Fruit fly (Drosophila melanogaster) whole organism, prepupa: ENCODE measurements around the gene CG8675.

Source experiments
- Blimp-1 ChIP-seq: fragments of 200-800 bp; sonication (Bioruptor generic); optimal IDR thresholded peaks from 3 replicates; lab custom pipeline; 2017; ENCODE audit warnings: missing biosample characterization, missing genetic modification characterization, mild to moderate bottlenecking, moderate library complexity, missing genetic modification reagents
- CG10669 ChIP-seq: fragments of 200-800 bp; sonication (Bioruptor generic); optimal IDR thresholded peaks from 3 replicates; lab custom pipeline; 2018; ENCODE audit warnings: missing biosample characterization, mild to moderate bottlenecking, missing genetic modification characterization, moderate library complexity
- CG11294 ChIP-seq: fragments of 200-800 bp; sonication (Bioruptor generic); IDR thresholded peaks from 2 replicates; pipeline ENCODE4 v1.3.6; 2022; ENCODE audit warnings: missing biosample characterization, missing genetic modification characterization
- CG11762 ChIP-seq: fragments of 200-800 bp; sonication (Bioruptor generic); optimal IDR thresholded peaks from 3 replicates; lab custom pipeline; 2016; ENCODE audit warnings: missing biosample characterization, missing genetic modification characterization; ENCODE audit not compliant: insufficient read depth
- CG1621 ChIP-seq: fragments of 200-800 bp; sonication (Bioruptor generic); optimal IDR thresholded peaks from 3 replicates; lab custom pipeline; 2018; ENCODE audit warnings: missing biosample characterization, mild to moderate bottlenecking, missing genetic modification characterization
- CG16779 ChIP-seq: fragments of 200-800 bp; sonication (Bioruptor generic); optimal IDR thresholded peaks from 3 replicates; lab custom pipeline; 2017; ENCODE audit warnings: missing biosample characterization, mild to moderate bottlenecking, missing genetic modification characterization
- CG32006 ChIP-seq: fragments of 200-800 bp; sonication (Bioruptor generic); optimal IDR thresholded peaks from 3 replicates; lab custom pipeline; 2017; ENCODE audit warnings: missing biosample characterization, mild to moderate bottlenecking, missing genetic modification characterization
- CG34406 ChIP-seq: fragments of 200-800 bp; sonication (Bioruptor generic); optimal IDR thresholded peaks from 3 replicates; lab custom pipeline; 2016; ENCODE audit warnings: missing biosample characterization, missing genetic modification characterization
- CG6163 ChIP-seq: fragments of 200-800 bp; sonication (Bioruptor generic); IDR thresholded peaks from 3 replicates; pipeline ENCODE4 v1.3.6; 2022; ENCODE audit warnings: missing biosample characterization, missing genetic modification characterization
- CG6276 ChIP-seq: fragments of 200-800 bp; sonication (Bioruptor generic); optimal IDR thresholded peaks from 2 replicates; lab custom pipeline; 2017; ENCODE audit warnings: missing biosample characterization, mild to moderate bottlenecking, missing genetic modification characterization
- CG6854 ChIP-seq: fragments of 200-800 bp; sonication (Bioruptor generic); optimal IDR thresholded peaks from 2 replicates; lab custom pipeline; 2017; ENCODE audit warnings: missing biosample characterization, mild to moderate bottlenecking, missing genetic modification characterization
- CG7368 ChIP-seq: fragments of 200-800 bp; sonication (Bioruptor generic); optimal IDR thresholded peaks from 3 replicates; lab custom pipeline; 2016; ENCODE audit warnings: missing biosample characterization, missing genetic modification characterization
- CG8319 ChIP-seq: fragments of 200-800 bp; sonication (Bioruptor generic); optimal IDR thresholded peaks from 3 replicates; lab custom pipeline; 2016; ENCODE audit warnings: missing biosample characterization, missing genetic modification characterization
- CG8632 ChIP-seq: fragments of 200-800 bp; sonication (Bioruptor generic); optimal IDR thresholded peaks from 3 replicates; lab custom pipeline; 2016; ENCODE audit warnings: missing biosample characterization, missing genetic modification characterization
- CG9139 ChIP-seq: fragments of 200-800 bp; sonication (Bioruptor generic); optimal IDR thresholded peaks from 3 replicates; lab custom pipeline; 2017; ENCODE audit warnings: missing biosample characterization, mild to moderate bottlenecking, missing genetic modification characterization
- Eip93F ChIP-seq: fragments of 200-800 bp; sonication (Bioruptor generic); optimal IDR thresholded peaks from 2 replicates; lab custom pipeline; 2016; ENCODE audit warnings: missing biosample characterization, mild to moderate bottlenecking, missing genetic modification characterization
- Ets21C ChIP-seq: fragments of 200-800 bp; sonication (Bioruptor generic); optimal IDR thresholded peaks from 3 replicates; lab custom pipeline; 2016; ENCODE audit warnings: missing biosample characterization, missing genetic modification characterization
- Hr4 ChIP-seq: fragments of 200-800 bp; sonication (Bioruptor generic); optimal IDR thresholded peaks from 3 replicates; lab custom pipeline; 2016; ENCODE audit warnings: missing biosample characterization, missing genetic modification characterization
- Sox14 ChIP-seq: fragments of 200-800 bp; sonication (Bioruptor generic); optimal IDR thresholded peaks from 3 replicates; lab custom pipeline; 2016; ENCODE audit warnings: missing biosample characterization, missing genetic modification characterization
- Sox15 ChIP-seq: fragments of 200-800 bp; sonication (Bioruptor generic); optimal IDR thresholded peaks from 3 replicates; lab custom pipeline; 2016; ENCODE audit warnings: missing biosample characterization, missing genetic modification characterization
- achi ChIP-seq: fragments of 200-800 bp; sonication (Bioruptor generic); optimal IDR thresholded peaks from 3 replicates; lab custom pipeline; 2016; ENCODE audit warnings: missing biosample characterization, missing genetic modification characterization
- cyc ChIP-seq: fragments of 200-800 bp; sonication (Bioruptor generic); optimal IDR thresholded peaks from 3 replicates; lab custom pipeline; 2016; ENCODE audit warnings: missing biosample characterization, missing genetic modification characterization
- dac ChIP-seq: fragments of 200-800 bp; sonication (Bioruptor generic); optimal IDR thresholded peaks from 2 replicates; lab custom pipeline; 2017; ENCODE audit warnings: missing biosample characterization, mild to moderate bottlenecking, missing genetic modification characterization
- dsx ChIP-seq: fragments of 200-800 bp; optimal IDR thresholded peaks from 3 replicates; lab custom pipeline; 2019; ENCODE audit warnings: missing biosample characterization, mild to moderate bottlenecking, missing genetic modification characterization, moderate library complexity; ENCODE audit not compliant: poor library complexity, severe bottlenecking
- eg ChIP-seq: fragments of 200-800 bp; sonication (Bioruptor generic); IDR thresholded peaks from 3 replicates; pipeline ENCODE4 v1.3.6; 2022; ENCODE audit warnings: missing biosample characterization, missing genetic modification characterization
- esn ChIP-seq: fragments of 200-800 bp; sonication (Bioruptor generic); optimal IDR thresholded peaks from 2 replicates; lab custom pipeline; 2016; ENCODE audit warnings: missing biosample characterization, mild to moderate bottlenecking, missing genetic modification characterization, moderate library complexity
- fkh ChIP-seq: fragments of 200-800 bp; sonication (Bioruptor generic); optimal IDR thresholded peaks from 3 replicates; lab custom pipeline; 2017; ENCODE audit warnings: missing biosample characterization, mild to moderate bottlenecking, missing genetic modification characterization, moderate library complexity
- lz ChIP-seq: fragments of 200-800 bp; sonication (Bioruptor generic); optimal IDR thresholded peaks from 3 replicates; lab custom pipeline; 2016; ENCODE audit warnings: missing biosample characterization, missing genetic modification characterization
- net ChIP-seq: fragments of 200-800 bp; sonication (Bioruptor generic); optimal IDR thresholded peaks from 3 replicates; lab custom pipeline; 2016; ENCODE audit warnings: missing biosample characterization, missing genetic modification characterization
- salr ChIP-seq, 2 experiments: fragments of 200-800 bp; sonication (Bioruptor generic); optimal IDR thresholded peaks; 3 replicates each; lab custom pipeline; 2016 to 2018; ENCODE audit warnings: missing biosample characterization in 2 of 2, missing genetic modification characterization in 2 of 2, mild to moderate bottlenecking in 1 of 2
- ss ChIP-seq, 2 experiments: fragments of 200-800 bp; sonication (Bioruptor generic); optimal IDR thresholded peaks; 2 replicates in 1 of 2; 3 replicates in 1 of 2; lab custom pipeline; 2017 to 2018; ENCODE audit warnings: mild to moderate bottlenecking in 2 of 2, missing biosample characterization in 2 of 2, missing genetic modification characterization in 2 of 2, moderate library complexity in 1 of 2
- svp ChIP-seq: fragments of 200-800 bp; sonication (Bioruptor generic); peaks from one replicate; lab custom pipeline; 2016; ENCODE audit warnings: missing biosample characterization, missing genetic modification characterization
- topi ChIP-seq: fragments of 200-800 bp; sonication (Bioruptor generic); optimal IDR thresholded peaks from 3 replicates; lab custom pipeline; 2016; ENCODE audit warnings: missing biosample characterization, missing genetic modification characterization

Gene CG8675

DNA sequence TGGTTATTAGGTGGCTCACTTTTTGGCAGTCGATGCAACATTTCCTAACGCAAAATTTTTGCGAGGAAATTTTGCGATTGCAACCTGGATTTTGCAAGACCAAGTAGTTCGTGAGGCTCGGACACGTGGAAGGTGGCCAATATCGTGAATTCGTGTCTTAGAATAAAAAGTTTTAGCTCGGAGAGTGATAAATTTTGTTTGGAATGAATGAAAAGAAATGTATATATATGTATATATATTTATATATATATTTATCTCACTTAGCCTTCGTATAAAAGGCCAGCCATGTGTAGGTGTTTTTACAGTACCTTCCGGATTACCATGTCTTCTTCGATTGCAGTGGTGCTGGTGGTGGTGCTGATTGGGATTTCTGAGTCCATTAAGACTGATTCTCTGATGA, 37.3 kb downstream of the CG8675 start, which contains the start of gene CG18258:
TSS of gene CG18258 (plus strand) at position 301 of the 400 bp plus-strand sequence.
- TF ChIP-seq cyc (GFP tag; lab: Kevin White, UChicago): no peak
- TF ChIP-seq dac (GFP tag; lab: Kevin White, UChicago): no peak
- no peak for TF ChIP-seq esn (GFP tag; lab: Kevin White, UChicago)
- TF ChIP-seq CG6276: no peak
- TF ChIP-seq Sox14: no peak
- TF ChIP-seq salr (GFP tag; optimal IDR thresholded peaks at IDR 0.05; lab: Kevin White, UChicago): no peak
- TF ChIP-seq CG8632 (GFP tag; lab: Kevin White, UChicago): no peak
- TF ChIP-seq topi (GFP tag; lab: Kevin White, UChicago): no peak
- TF ChIP-seq CG7368 (GFP tag; lab: Kevin White, UChicago): no peak
- no peak for TF ChIP-seq Sox15 (GFP tag; lab: Kevin White, UChicago)
- no peak for TF ChIP-seq eg (GFP tag; lab: Robert Waterston, UW)

DNA sequence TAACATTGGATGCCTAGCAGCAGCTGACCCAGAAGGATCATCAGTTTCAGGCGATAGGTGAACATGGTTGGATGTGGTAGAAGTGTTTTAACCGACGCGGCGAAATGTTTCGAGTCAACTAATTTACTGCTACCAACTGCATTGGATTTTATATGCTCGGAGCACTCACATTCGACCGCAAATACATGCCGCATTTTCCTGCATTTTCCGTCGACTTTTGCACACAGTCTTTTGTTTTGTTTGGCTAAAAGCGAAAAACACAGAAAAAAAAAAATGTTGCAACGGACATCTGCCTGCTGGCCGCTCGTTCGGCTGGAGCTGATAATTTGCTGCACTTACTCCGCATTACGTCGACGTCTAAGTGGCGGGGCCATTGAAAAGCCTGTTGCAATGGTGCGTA, 39.4 kb downstream of the CG8675 start, which contains the start of gene CG12995:
TSS of gene CG12995 (minus strand) at position 101 of the 400 bp plus-strand sequence.
- TF ChIP-seq CG6854 (no peak), CG8319 (GFP tag; lab: Kevin White, UChicago) (no peak), lz (GFP tag; lab: Kevin White, UChicago) (no peak), Blimp-1 (GFP tag; lab: Kevin White, UChicago) (no peak), achi (GFP tag; lab: Kevin White, UChicago) (no peak), esn (GFP tag; lab: Kevin White, UChicago) (no peak), CG10669 (GFP tag; lab: Kevin White, UChicago) (no peak), CG16779 (tag; lab: Kevin White, UChicago) (no peak), fkh (GFP tag; lab: Kevin White, UChicago) (no peak), CG11762 (GFP tag; lab: Kevin White, UChicago) (no peak)

DNA sequence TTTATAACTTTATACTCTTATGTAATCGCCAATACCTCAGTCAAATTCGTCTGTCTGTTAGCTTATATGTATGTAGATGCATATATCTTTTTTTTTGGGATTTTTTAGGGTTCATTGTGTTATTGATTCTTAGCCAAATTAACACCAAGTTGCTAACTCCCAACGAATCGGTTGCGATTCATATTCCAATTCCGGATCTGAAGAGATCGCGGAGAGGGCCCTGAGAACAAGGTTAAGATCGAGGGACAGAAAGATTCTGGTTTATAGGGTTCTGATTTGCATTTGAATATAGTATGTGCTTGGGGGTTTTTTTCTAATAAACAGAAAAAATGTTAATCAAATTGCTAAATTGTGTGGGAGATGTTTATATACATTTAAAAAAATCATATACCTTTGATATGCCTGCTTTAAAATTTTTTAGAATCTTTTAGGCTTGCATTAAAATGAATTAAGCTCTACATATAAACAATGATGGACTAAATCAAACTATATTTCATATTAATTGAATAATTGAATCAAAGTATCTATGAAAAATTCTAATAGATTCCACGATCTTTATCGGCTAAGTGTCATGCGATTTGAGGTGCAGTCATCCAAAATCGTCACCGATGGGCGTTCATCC, 41.3 kb downstream of the CG8675 start, which contains the start of gene CG32563:
TSS of gene CG32563 (plus strand) at position 572 of the 622 bp plus-strand sequence.
- TF ChIP-seq CG34406 (GFP tag; lab: Kevin White, UChicago) (no peak), CG9139 (GFP tag; lab: Kevin White, UChicago) (no peak), Eip93F (GFP tag; lab: Kevin White, UChicago) (no peak), CG8632 (GFP tag; lab: Kevin White, UChicago) (no peak), Ets21C (GFP tag; lab: Kevin White, UChicago) (no peak), dsx (GFP tag; lab: Kevin White, UChicago) (no peak), net (GFP tag; lab: Kevin White, UChicago) (no peak), CG32006 (GFP tag; lab: Kevin White, UChicago) (no peak), CG7368 (GFP tag; lab: Kevin White, UChicago) (no peak), cyc (GFP tag; lab: Kevin White, UChicago) (no peak)

DNA sequence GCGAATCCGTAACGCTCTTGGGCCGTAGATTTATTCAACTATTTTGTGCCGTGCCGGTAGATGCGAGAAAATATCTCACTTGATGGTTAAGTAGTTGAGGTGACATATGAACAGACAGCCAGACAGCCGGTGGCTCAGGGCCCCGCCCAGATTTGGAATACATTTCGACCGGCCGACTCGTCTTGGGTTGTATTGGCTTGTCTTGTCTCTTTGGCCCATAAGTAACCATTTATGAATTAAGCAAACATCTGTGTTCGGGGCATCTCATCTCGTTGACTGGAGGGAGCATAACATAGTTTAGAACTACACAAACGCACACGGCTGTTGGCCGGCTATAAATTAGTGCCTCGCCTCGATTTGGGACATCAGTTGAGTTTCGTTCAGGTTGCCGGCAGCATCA, 43.3 kb downstream of the CG8675 start, which contains the start of gene CG32564:
TSS of gene CG32564 (plus strand) at position 362 of the 400 bp plus-strand sequence.
- TF ChIP-seq CG1621 (tag; lab: Kevin White, UChicago) (no peak), CG11762 (GFP tag; lab: Kevin White, UChicago) (no peak), fkh (GFP tag; lab: Kevin White, UChicago) (peak; percentile 52), CG7368 (GFP tag; lab: Kevin White, UChicago) (no peak)

DNA sequence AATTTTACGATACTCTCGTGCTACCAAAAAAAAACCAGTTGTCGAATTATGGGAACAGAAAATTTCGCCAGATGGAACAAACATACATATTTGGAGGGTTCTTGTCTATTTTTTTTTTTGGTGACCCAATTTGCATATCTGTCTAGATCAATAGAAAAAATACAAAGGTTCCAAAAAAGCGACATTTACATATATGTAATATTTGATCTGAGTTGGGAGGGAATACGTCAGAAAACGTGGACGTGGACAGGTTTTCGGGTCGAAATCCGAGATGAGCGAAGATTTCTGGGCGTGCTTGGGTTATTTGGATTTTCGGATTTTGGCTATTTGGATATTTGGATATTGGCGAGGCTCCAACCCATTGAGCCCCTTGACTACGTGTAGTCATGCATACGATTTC, 44.3 kb downstream of the CG8675 start:
- TF ChIP-seq Hr4 (GFP tag; lab: Kevin White, UChicago) (no peak), CG34406 (GFP tag; lab: Kevin White, UChicago) (no peak), CG6163 (no peak), esn (GFP tag; lab: Kevin White, UChicago) (no peak), net (GFP tag; lab: Kevin White, UChicago) (no peak), ss (GFP tag; optimal IDR thresholded peaks at IDR 0.05; lab: Kevin White, UChicago) (no peak), CG7368 (GFP tag; lab: Kevin White, UChicago) (no peak), svp (GFP tag; lab: Kevin White, UChicago) (no peak), CG11294 (GFP tag; lab: Robert Waterston, UW) (no peak), CG6276 (no peak)
- TF ChIP-seq, all 60 proteins: peak for 0
